Fruit fly (Drosophila melanogaster): ENCODE data around the gene spidey.

spidey gene

dm6 chrX:7923063-7923462, 14.3 kb downstream of the spidey start:
- TF ChIP-seq N (GFP tag; optimal IDR thresholded peaks at IDR 0.05): peak; percentile 56
- TF ChIP-seq CrebA (GFP tag; optimal IDR thresholded peaks at IDR 0.05; ENCODE audit: borderline replicate concordance): no peak
- no peak for TF ChIP-seq ey (GFP tag; optimal IDR thresholded peaks at IDR 0.05)
- TF ChIP-seq Hnf4 (GFP tag; optimal IDR thresholded peaks at IDR 0.05): no peak

- TF ChIP-seq HLH106 (tag; optimal IDR thresholded peaks at IDR 0.05) (no peak), br (GFP tag; optimal IDR thresholded peaks at IDR 0.05) (no peak), lola (GFP tag; optimal IDR thresholded peaks at IDR 0.05) (no peak), GATAd (GFP tag; optimal IDR thresholded peaks at IDR 0.05) (no peak), Dif (GFP tag; optimal IDR thresholded peaks at IDR 0.05; ENCODE audit: partially characterized antibody) (no peak), tai (GFP tag; optimal IDR thresholded peaks at IDR 0.05) (no peak)
These were observed 16.2 kb downstream of the spidey start for dm6 chrX:7924913-7925312.

dm6 chrX:7930236-7931027, 21.7 kb downstream of the spidey start:
- TF ChIP-seq Sp1 (GFP tag; optimal IDR thresholded peaks at IDR 0.05): no peak
- no peak for TF ChIP-seq rgr (GFP tag; optimal IDR thresholded peaks at IDR 0.05)
- no peak for TF ChIP-seq Rel (GFP tag; optimal IDR thresholded peaks at IDR 0.05)
- no peak for TF ChIP-seq Rel (tag; optimal IDR thresholded peaks at IDR 0.05)
- TF ChIP-seq sage (GFP tag; optimal IDR thresholded peaks at IDR 0.05): no peak
- no peak for TF ChIP-seq Hr83 (GFP tag; optimal IDR thresholded peaks at IDR 0.05; ENCODE audit: poor library complexity, severe bottlenecking)
- peak; percentile 2 for TF ChIP-seq Hnf4 (GFP tag; optimal IDR thresholded peaks at IDR 0.05)
- peak; percentile 10 to 64 for TF ChIP-seq dl (GFP tag; optimal IDR thresholded peaks at IDR 0.05; ENCODE audit: insufficient read depth in 1 of 2, partially characterized antibody in 2 of 2)
- no peak for TF ChIP-seq ey (GFP tag; optimal IDR thresholded peaks at IDR 0.05)
- peak; percentile 47 for TF ChIP-seq Dif (GFP tag; optimal IDR thresholded peaks at IDR 0.05; ENCODE audit: partially characterized antibody)
- TF ChIP-seq GATAd (GFP tag; optimal IDR thresholded peaks at IDR 0.05): no peak
- TF ChIP-seq CrebA (GFP tag; optimal IDR thresholded peaks at IDR 0.05; ENCODE audit: borderline replicate concordance): no peak
- TF ChIP-seq brk (GFP tag; optimal IDR thresholded peaks at IDR 0.05): no peak
- TF ChIP-seq usp (GFP tag; optimal IDR thresholded peaks at IDR 0.05): no peak
- no peak for TF ChIP-seq dsf (GFP tag; optimal IDR thresholded peaks at IDR 0.05; ENCODE audit: borderline replicate concordance)
- no peak for TF ChIP-seq CG9705 (GFP tag; optimal IDR thresholded peaks at IDR 0.05)
- TF ChIP-seq Vsx2 (GFP tag; optimal IDR thresholded peaks at IDR 0.05; ENCODE audit: partially characterized antibody): no peak
- TF ChIP-seq Abd-B (GFP tag; optimal IDR thresholded peaks at IDR 0.05): no peak
- TF ChIP-seq Jra (GFP tag; optimal IDR thresholded peaks at IDR 0.05): no peak

dm6 chrX:7931028-7931549, 22.4 kb downstream of the spidey start, which contains the start of gene mahe:
mahe (minus strand) TSS chrX:7931382.
- TF ChIP-seq Abd-B (GFP tag; optimal IDR thresholded peaks at IDR 0.05): no peak
- TF ChIP-seq lola (GFP tag; optimal IDR thresholded peaks at IDR 0.05): no peak
- TF ChIP-seq dl (GFP tag; optimal IDR thresholded peaks at IDR 0.05; ENCODE audit: insufficient read depth in 1 of 2, partially characterized antibody in 2 of 2): peak; percentile 7 to 47
- peak; percentile 8 for TF ChIP-seq Sp1 (GFP tag; optimal IDR thresholded peaks at IDR 0.05)
- peak; percentile 54 for TF ChIP-seq Dif (GFP tag; optimal IDR thresholded peaks at IDR 0.05; ENCODE audit: partially characterized antibody)
- peak; percentile 7 for TF ChIP-seq h (GFP tag; optimal IDR thresholded peaks at IDR 0.05)
- no peak for TF ChIP-seq OdsH (GFP tag; optimal IDR thresholded peaks at IDR 0.05)
- TF ChIP-seq fru (GFP tag; optimal IDR thresholded peaks at IDR 0.05): no peak
- TF ChIP-seq brk (GFP tag; optimal IDR thresholded peaks at IDR 0.05): peak; percentile 34
- TF ChIP-seq Mio (GFP tag; optimal IDR thresholded peaks at IDR 0.05): peak; percentile 7
- no peak for TF ChIP-seq pan (optimal IDR thresholded peaks at IDR 0.05)
- TF ChIP-seq rgr (GFP tag; optimal IDR thresholded peaks at IDR 0.05): peak; percentile 4

DNA sequence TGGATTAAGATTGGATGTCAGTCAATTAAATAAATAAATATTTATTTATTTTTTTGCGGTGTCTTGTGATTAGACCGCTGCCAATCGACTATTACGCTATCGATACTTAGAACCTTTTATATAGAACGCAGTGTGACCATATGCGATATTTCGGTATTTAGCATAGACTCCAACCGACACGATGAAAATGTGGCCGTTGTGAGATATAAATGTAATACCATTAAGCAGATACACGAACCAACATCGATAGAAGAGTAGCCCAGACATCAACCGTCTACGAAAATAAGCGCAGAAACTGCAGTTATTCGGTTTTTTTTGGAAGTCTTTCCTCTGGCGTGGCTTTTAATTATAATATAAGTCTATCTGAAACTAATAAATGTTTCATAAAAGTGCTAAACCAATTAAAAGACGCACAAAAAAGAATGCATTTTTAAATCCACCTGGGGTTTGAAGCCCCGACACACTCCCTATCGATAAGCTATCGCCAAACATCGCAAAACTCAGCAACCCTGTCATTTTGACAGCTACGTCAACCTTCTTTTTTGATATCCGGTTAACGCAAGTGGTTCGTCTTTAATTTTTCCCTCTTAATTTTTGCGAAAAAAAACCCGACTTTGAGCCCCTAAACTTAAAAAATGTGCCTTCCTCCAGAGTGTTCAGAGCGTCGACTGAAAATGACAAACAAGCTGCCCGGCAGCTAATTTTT, 24.6 kb downstream of the spidey start, which contains the start of the genes Dhdds and RpS14a:
Gene Dhdds, minus strand, starts transcription at position 142 of the 706 bp plus-strand sequence.
Gene RpS14a, plus strand, starts transcription at position 533 of the 706 bp plus-strand sequence.
- TF ChIP-seq Hr83 (GFP tag; optimal IDR thresholded peaks at IDR 0.05; ENCODE audit: poor library complexity, severe bottlenecking) (peak; percentile 44), N (GFP tag; optimal IDR thresholded peaks at IDR 0.05) (no peak), brk (GFP tag; optimal IDR thresholded peaks at IDR 0.05) (peak; percentile 65), woc (GFP tag; optimal IDR thresholded peaks at IDR 0.05) (peak; percentile 4), Sp1 (GFP tag; optimal IDR thresholded peaks at IDR 0.05) (peak; percentile 66), dsf (GFP tag; optimal IDR thresholded peaks at IDR 0.05; ENCODE audit: borderline replicate concordance) (no peak), br (GFP tag; optimal IDR thresholded peaks at IDR 0.05) (peak; percentile 48), jim (GFP tag; optimal IDR thresholded peaks at IDR 0.05) (no peak), usp (GFP tag; optimal IDR thresholded peaks at IDR 0.05) (no peak), Mio (GFP tag; optimal IDR thresholded peaks at IDR 0.05) (no peak), psq (GFP tag; optimal IDR thresholded peaks at IDR 0.05) (peak; percentile 37), fru (GFP tag; optimal IDR thresholded peaks at IDR 0.05) (peak; percentile 42), Dif (GFP tag; optimal IDR thresholded peaks at IDR 0.05; ENCODE audit: partially characterized antibody) (no peak), CG32264 (GFP tag; optimal IDR thresholded peaks at IDR 0.05) (no peak), Vsx2 (GFP tag; optimal IDR thresholded peaks at IDR 0.05; ENCODE audit: partially characterized antibody) (no peak), ey (GFP tag; optimal IDR thresholded peaks at IDR 0.05) (no peak), rgr (GFP tag; optimal IDR thresholded peaks at IDR 0.05) (peak; percentile 69), Myc (optimal IDR thresholded peaks at IDR 0.05) (peak; percentile 60), GATAd (GFP tag; optimal IDR thresholded peaks at IDR 0.05) (no peak), tai (GFP tag; optimal IDR thresholded peaks at IDR 0.05) (no peak), lola (GFP tag; optimal IDR thresholded peaks at IDR 0.05) (no peak), h (GFP tag; optimal IDR thresholded peaks at IDR 0.05) (peak; percentile 46), CrebA (GFP tag; optimal IDR thresholded peaks at IDR 0.05; ENCODE audit: borderline replicate concordance) (no peak), OdsH (GFP tag; optimal IDR thresholded peaks at IDR 0.05) (peak; percentile 39)

All from whole organism, wandering third instar larva.